Fruit fly (Drosophila melanogaster) whole organism, wandering third instar larva: ENCODE measurements around the gene CG34124.

Experiments used
- Dfd ChIP-seq: fragments of >200 bp; optimal IDR thresholded peaks from 2 replicates; lab custom pipeline; 2017; ENCODE audit warnings: missing biosample characterization, missing genetic modification characterization
- GATAd ChIP-seq: sonication (Bioruptor generic); optimal IDR thresholded peaks from 2 replicates; lab custom pipeline; 2016; ENCODE audit warnings: missing biosample characterization, missing genetic modification characterization
- Hr83 ChIP-seq: fragments of 200-300 bp; sonication (Bioruptor generic); optimal IDR thresholded peaks from 2 replicates; lab custom pipeline; 2016; ENCODE audit warnings: missing biosample characterization, mild to moderate bottlenecking, missing genetic modification characterization, moderate library complexity; ENCODE audit not compliant: poor library complexity, severe bottlenecking
- Mio ChIP-seq: sonication (Bioruptor generic); optimal IDR thresholded peaks from 2 replicates; lab custom pipeline; 2016; ENCODE audit warnings: missing biosample characterization, missing genetic modification characterization
- OdsH ChIP-seq: fragments of 200-800 bp; sonication (Bioruptor generic); optimal IDR thresholded peaks from 2 replicates; lab custom pipeline; 2016; ENCODE audit warnings: missing biosample characterization, mild to moderate bottlenecking, missing genetic modification characterization
- br ChIP-seq: fragments of 200-800 bp; sonication (Bioruptor generic); optimal IDR thresholded peaks from 2 replicates; lab custom pipeline; 2016; ENCODE audit warnings: missing biosample characterization, missing genetic modification characterization
- dl ChIP-seq, 2 experiments: fragments of 175-275, 200-275 bp in 1 of 2; fragments of 200-275 bp in 1 of 2; sonication (Bioruptor generic); optimal IDR thresholded peaks; lab custom pipeline; 2018; ENCODE audit warnings: mild to moderate bottlenecking in 2 of 2, missing biosample characterization in 2 of 2, missing genetic modification characterization in 2 of 2, moderate library complexity in 2 of 2; ENCODE audit not compliant: partially characterized antibody in 2 of 2, insufficient read depth in 1 of 2
- dsf ChIP-seq: sonication (Bioruptor generic); optimal IDR thresholded peaks from 2 replicates; lab custom pipeline; 2016; ENCODE audit warnings: missing biosample characterization, missing genetic modification characterization, borderline replicate concordance
- fru ChIP-seq: fragments of 200-800 bp; sonication (Bioruptor generic); optimal IDR thresholded peaks from 3 replicates; lab custom pipeline; 2016; ENCODE audit warnings: missing biosample characterization, mild to moderate bottlenecking, missing genetic modification characterization
- jim ChIP-seq: fragments of 175-275, 200-325 bp; sonication (Bioruptor generic); optimal IDR thresholded peaks from 2 replicates; lab custom pipeline; 2016; ENCODE audit warnings: missing biosample characterization, mild to moderate bottlenecking, missing genetic modification characterization
- lola ChIP-seq: fragments of >200 bp; optimal IDR thresholded peaks from 2 replicates; lab custom pipeline; 2017; ENCODE audit warnings: missing biosample characterization, missing genetic modification characterization
- psq ChIP-seq: fragments of 200-800 bp; sonication (Bioruptor generic); optimal IDR thresholded peaks from 3 replicates; lab custom pipeline; 2017; ENCODE audit warnings: missing biosample characterization, mild to moderate bottlenecking, missing genetic modification characterization, moderate library complexity
- sage ChIP-seq: fragments of 200-800 bp; sonication (Bioruptor generic); optimal IDR thresholded peaks from 2 replicates; lab custom pipeline; 2016; ENCODE audit warnings: missing biosample characterization, mild to moderate bottlenecking, missing genetic modification characterization
- usp ChIP-seq: fragments of >200 bp; optimal IDR thresholded peaks from 2 replicates; lab custom pipeline; 2017; ENCODE audit warnings: missing biosample characterization, missing genetic modification characterization

dm6 chr2L:4928340-4928739 lies 29.9 kb upstream of the CG34124 start:
- no peak for TF ChIP-seq OdsH (GFP tag; lab: Kevin White, UChicago)
- no peak for TF ChIP-seq psq (GFP tag; lab: Kevin White, UChicago)
- no peak for TF ChIP-seq usp (GFP tag; lab: Kevin White, UChicago)
- no peak for TF ChIP-seq Hr83
- TF ChIP-seq dl (GFP tag; optimal IDR thresholded peaks at IDR 0.05; lab: Kevin White, UChicago; ENCODE audit: insufficient read depth in 1 of 2, partially characterized antibody in 2 of 2), result no peak
- no peak for TF ChIP-seq Dfd (GFP tag; lab: Kevin White, UChicago)
- no peak for TF ChIP-seq lola
- no peak for TF ChIP-seq dsf (GFP tag; lab: Kevin White, UChicago)
- no peak for TF ChIP-seq jim (GFP tag; lab: Kevin White, UChicago)
- TF ChIP-seq GATAd (GFP tag; lab: Kevin White, UChicago), result no peak
- TF ChIP-seq fru (GFP tag; lab: Kevin White, UChicago), result no peak
- no peak for TF ChIP-seq br
- TF ChIP-seq sage (GFP tag; lab: Kevin White, UChicago), result no peak
- TF ChIP-seq Mio, result no peak
